Worm (Caenorhabditis elegans) whole organism, L4/young adult: ENCODE data around the gene B0304.2.

Source experiments
- W03F9.2 ChIP-seq: fragments of 150-350 bp; optimal IDR thresholded peaks from 2 replicates; lab custom pipeline; 2014; ENCODE audit warnings: missing biosample characterization, missing genetic modification characterization
- dao-5 ChIP-seq: sonication (generic microtip); optimal IDR thresholded peaks from 2 replicates; lab custom pipeline; 2016; ENCODE audit warnings: missing genotype, missing genetic modification characterization, moderate library complexity, missing compliant biosample characterization
- him-1 ChIP-seq: sonication (generic microtip); optimal IDR thresholded peaks from 2 replicates; lab custom pipeline; 2016; ENCODE audit warnings: missing genotype, missing genetic modification reagents, missing genetic modification characterization, missing compliant biosample characterization

DNA sequence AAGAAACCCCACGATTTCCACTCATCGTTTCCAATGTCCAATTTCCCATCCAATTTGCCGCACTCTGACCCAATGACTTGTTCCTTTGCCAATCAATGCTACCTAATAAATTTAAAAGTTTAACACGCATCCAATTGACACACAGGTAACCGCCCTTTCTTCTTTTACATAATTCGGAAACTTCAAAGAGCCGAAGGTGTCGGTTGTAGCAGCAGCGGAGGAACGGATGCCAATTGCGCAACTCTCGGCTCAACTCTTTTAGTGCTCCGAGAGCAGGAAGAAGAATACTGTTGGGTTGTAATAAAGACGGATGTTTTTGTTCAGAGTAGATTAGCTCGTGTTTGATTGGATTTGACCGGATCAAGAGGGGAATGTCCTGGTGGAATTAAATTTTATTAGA lies 6.2 kb upstream of the B0304.2 start:
- TF ChIP-seq W03F9.2 = no peak
- TF ChIP-seq dao-5 (tag; lab: Kevin White, UChicago) = no peak
- no peak for TF ChIP-seq him-1 (tag; lab: Kevin White, UChicago)
